Worm (Caenorhabditis elegans) whole organism, L1 larva: ENCODE data around the gene anmt-3.

Source experiments
- ama-1 ChIP-seq: fragments of 150-350 bp; optimal IDR thresholded peaks from 2 replicates; lab custom pipeline; 2014
- ceh-82 ChIP-seq, 3 experiments: fragments of 150-350 bp in 1 of 3; sonication (generic microtip) in 2 of 3; optimal IDR thresholded peaks; 2 replicates each; lab custom pipeline; 2014 to 2017; ENCODE audit warnings: missing biosample characterization in 3 of 3, missing genetic modification characterization in 3 of 3
- ceh-88 ChIP-seq: fragments of 200-800 bp; sonication (Bioruptor generic); IDR thresholded peaks from 2 replicates; pipeline ENCODE4 v1.3.6; 2022; ENCODE audit warnings: missing genetic modification characterization, missing compliant biosample characterization
- ces-1 ChIP-seq: fragments of 150-350 bp; optimal IDR thresholded peaks from 2 replicates; lab custom pipeline; 2014; ENCODE audit warnings: missing biosample characterization, missing genetic modification reagents, missing genetic modification characterization
- fkh-8 ChIP-seq: sonication (generic microtip); optimal IDR thresholded peaks from 2 replicates; lab custom pipeline; 2016; ENCODE audit warnings: mild to moderate bottlenecking, missing genetic modification characterization, missing compliant biosample characterization
- lin-13 ChIP-seq: fragments of 150-350 bp; optimal IDR thresholded peaks from 2 replicates; lab custom pipeline; 2014; ENCODE audit warnings: missing biosample characterization, missing genetic modification reagents, missing genetic modification characterization
- lin-15B ChIP-seq: fragments of 150-350 bp; sonication (generic microtip); optimal IDR thresholded peaks from 3 replicates; lab custom pipeline; 2014; ENCODE audit warnings: missing biosample characterization, missing genetic modification characterization
- mdl-1 ChIP-seq, 2 experiments: fragments of 150-350 bp; optimal IDR thresholded peaks; 2 replicates each; lab custom pipeline; 2014 to 2017; ENCODE audit warnings: missing biosample characterization in 2 of 2, missing genetic modification characterization in 2 of 2, inconsistent platforms in 1 of 2
- nhr-12 ChIP-seq: sonication (generic microtip); optimal IDR thresholded peaks from 2 replicates; lab custom pipeline; 2017; ENCODE audit warnings: missing biosample characterization, missing genetic modification characterization
- nhr-19 ChIP-seq: fragments of 200-800 bp; sonication (Bioruptor generic); conservative IDR thresholded peaks from 2 replicates; pipeline ENCODE4 v1.3.6; 2022; ENCODE audit warnings: missing genetic modification characterization, missing compliant biosample characterization
- nhr-90 ChIP-seq: sonication (generic microtip); optimal IDR thresholded peaks from 2 replicates; lab custom pipeline; 2016; ENCODE audit warnings: mild to moderate bottlenecking, missing genetic modification characterization, missing compliant biosample characterization; ENCODE audit not compliant: poor library complexity
- snpc-4 ChIP-seq: fragments of 150-350 bp; optimal IDR thresholded peaks from 2 replicates; lab custom pipeline; 2014; ENCODE audit warnings: missing biosample characterization, missing genetic modification characterization

- TF ChIP-seq nhr-12 (tag; lab: Kevin White, UChicago) (no peak), lin-15B (tag; lab: Kevin White, UChicago) (no peak), mdl-1 (tag; optimal IDR thresholded peaks at IDR 0.05; lab: Kevin White, UChicago) (no peak), nhr-90 (no peak), nhr-19 (GFP tag; lab: Robert Waterston, UW) (no peak), ceh-88 (GFP tag; lab: Robert Waterston, UW) (no peak), snpc-4 (tag; lab: Kevin White, UChicago) (no peak), ama-1 (lab: Kevin White, UChicago) (no peak), fkh-8 (tag; lab: Kevin White, UChicago) (no peak), ces-1 (GFP tag; lab: Kevin White, UChicago) (no peak), ceh-82 (tag; optimal IDR thresholded peaks at IDR 0.05; lab: Kevin White, UChicago) (no peak), lin-13 (no peak)
These were observed 30.8 kb downstream of the anmt-3 start for ce11 chrV:9927381-9927780.
